Fruit fly (Drosophila melanogaster) whole organism, wandering third instar larva: ENCODE results near the gene oc.

Experiments used
- CG9705 ChIP-seq: fragments of 200-800 bp; sonication (Bioruptor generic); optimal IDR thresholded peaks from 2 replicates; lab custom pipeline; 2018; ENCODE audit warnings: missing biosample characterization, mild to moderate bottlenecking, missing genetic modification characterization
- Dfd ChIP-seq: fragments of >200 bp; optimal IDR thresholded peaks from 2 replicates; lab custom pipeline; 2017; ENCODE audit warnings: missing biosample characterization, missing genetic modification characterization
- Mio ChIP-seq: sonication (Bioruptor generic); optimal IDR thresholded peaks from 2 replicates; lab custom pipeline; 2016; ENCODE audit warnings: missing biosample characterization, missing genetic modification characterization
- br ChIP-seq: fragments of 200-800 bp; sonication (Bioruptor generic); optimal IDR thresholded peaks from 2 replicates; lab custom pipeline; 2016; ENCODE audit warnings: missing biosample characterization, missing genetic modification characterization
- dl ChIP-seq, 2 experiments: fragments of 175-275, 200-275 bp in 1 of 2; fragments of 200-275 bp in 1 of 2; sonication (Bioruptor generic); optimal IDR thresholded peaks; lab custom pipeline; 2018; ENCODE audit warnings: mild to moderate bottlenecking in 2 of 2, missing biosample characterization in 2 of 2, missing genetic modification characterization in 2 of 2, moderate library complexity in 2 of 2; ENCODE audit not compliant: partially characterized antibody in 2 of 2, insufficient read depth in 1 of 2
- ey ChIP-seq: fragments of 200-800 bp; sonication (Bioruptor generic); optimal IDR thresholded peaks from 2 replicates; lab custom pipeline; 2016; ENCODE audit warnings: missing biosample characterization, missing genetic modification characterization
- lola ChIP-seq: fragments of >200 bp; optimal IDR thresholded peaks from 2 replicates; lab custom pipeline; 2017; ENCODE audit warnings: missing biosample characterization, missing genetic modification characterization
- pan ChIP-seq: fragments of >200 bp; optimal IDR thresholded peaks from 2 replicates; lab custom pipeline; 2017
- usp ChIP-seq: fragments of >200 bp; optimal IDR thresholded peaks from 2 replicates; lab custom pipeline; 2017; ENCODE audit warnings: missing biosample characterization, missing genetic modification characterization

DNA sequence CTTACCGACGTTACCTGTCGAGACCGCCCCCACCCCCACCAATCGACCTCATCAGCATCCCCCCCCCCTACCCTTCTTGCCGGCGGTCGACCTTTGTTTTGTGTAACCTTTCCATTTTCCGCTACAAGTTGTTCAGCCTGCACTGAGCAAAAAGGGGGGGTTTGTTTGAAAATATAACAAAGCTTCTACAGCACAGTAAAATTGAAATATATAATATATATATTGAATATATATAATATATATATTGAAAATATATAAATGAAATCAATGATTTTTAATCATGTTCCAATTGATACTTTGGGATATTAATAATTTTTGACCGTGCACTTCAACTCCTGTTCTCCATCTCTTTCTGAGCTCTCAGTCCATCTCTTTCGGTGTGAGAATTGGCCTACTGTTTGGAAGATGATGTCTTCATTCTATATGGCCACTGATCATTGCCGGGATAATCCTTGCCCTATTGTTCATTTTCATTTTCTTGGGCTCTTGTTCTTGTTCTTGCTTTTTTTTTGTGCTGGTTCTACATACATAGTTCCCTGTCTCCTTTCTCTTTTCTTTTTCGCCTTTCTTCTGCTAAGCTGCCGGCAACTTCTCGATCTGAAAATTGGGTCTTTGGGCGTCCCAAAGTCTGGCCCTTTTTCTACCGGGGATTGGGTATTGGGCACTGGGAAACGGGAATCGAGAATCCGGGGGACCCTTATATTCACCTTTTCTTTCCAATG is 15.3 kb upstream of the oc start:
- TF ChIP-seq Mio (GFP tag; lab: Kevin White, UChicago) (no peak), CG9705 (GFP tag; lab: Kevin White, UChicago) (no peak), lola (no peak), dl (GFP tag; optimal IDR thresholded peaks at IDR 0.05; lab: Kevin White, UChicago; ENCODE audit: insufficient read depth in 1 of 2, partially characterized antibody in 2 of 2) (no peak), Dfd (GFP tag; lab: Kevin White, UChicago) (no peak), ey (GFP tag; lab: Kevin White, UChicago) (no peak), br (GFP tag; lab: Kevin White, UChicago) (no peak), usp (GFP tag; lab: Kevin White, UChicago) (no peak), pan (lab: Kevin White, UChicago) (no peak)
